Fruit fly (Drosophila melanogaster) whole organism, prepupa: ENCODE data around the gene CG31106.

Experiments
- CG11294 ChIP-seq: fragments of 200-800 bp; sonication (Bioruptor generic); IDR thresholded peaks from 2 replicates; pipeline ENCODE4 v1.3.6; 2022; ENCODE audit warnings: missing biosample characterization, missing genetic modification characterization
- CG11762 ChIP-seq: fragments of 200-800 bp; sonication (Bioruptor generic); optimal IDR thresholded peaks from 3 replicates; lab custom pipeline; 2016; ENCODE audit warnings: missing biosample characterization, missing genetic modification characterization; ENCODE audit not compliant: insufficient read depth
- CG11902 ChIP-seq: fragments of 200-800 bp; sonication (Bioruptor generic); optimal IDR thresholded peaks from 3 replicates; lab custom pipeline; 2016; ENCODE audit warnings: missing biosample characterization, missing genetic modification characterization
- CG1621 ChIP-seq: fragments of 200-800 bp; sonication (Bioruptor generic); optimal IDR thresholded peaks from 3 replicates; lab custom pipeline; 2018; ENCODE audit warnings: missing biosample characterization, mild to moderate bottlenecking, missing genetic modification characterization
- CG16779 ChIP-seq: fragments of 200-800 bp; sonication (Bioruptor generic); optimal IDR thresholded peaks from 3 replicates; lab custom pipeline; 2017; ENCODE audit warnings: missing biosample characterization, mild to moderate bottlenecking, missing genetic modification characterization
- CG3032 ChIP-seq: fragments of 200-800 bp; optimal IDR thresholded peaks from 2 replicates; lab custom pipeline; 2019; ENCODE audit warnings: missing biosample characterization, mild to moderate bottlenecking, missing genetic modification characterization, moderate library complexity
- CG31627 ChIP-seq: fragments of 200-800 bp; sonication (Bioruptor generic); optimal IDR thresholded peaks from 3 replicates; lab custom pipeline; 2016; ENCODE audit warnings: missing biosample characterization, missing genetic modification characterization
- CG34406 ChIP-seq: fragments of 200-800 bp; sonication (Bioruptor generic); optimal IDR thresholded peaks from 3 replicates; lab custom pipeline; 2016; ENCODE audit warnings: missing biosample characterization, missing genetic modification characterization
- CG3919 ChIP-seq: fragments of 200-800 bp; sonication (Bioruptor generic); optimal IDR thresholded peaks from 3 replicates; lab custom pipeline; 2016; ENCODE audit warnings: missing biosample characterization, missing genetic modification characterization
- CG6276 ChIP-seq: fragments of 200-800 bp; sonication (Bioruptor generic); optimal IDR thresholded peaks from 2 replicates; lab custom pipeline; 2017; ENCODE audit warnings: missing biosample characterization, mild to moderate bottlenecking, missing genetic modification characterization
- CG6792 ChIP-seq: fragments of 200-800 bp; sonication (Bioruptor generic); optimal IDR thresholded peaks from 3 replicates; lab custom pipeline; 2016; ENCODE audit warnings: missing biosample characterization, missing genetic modification characterization
- CG6854 ChIP-seq: fragments of 200-800 bp; sonication (Bioruptor generic); optimal IDR thresholded peaks from 2 replicates; lab custom pipeline; 2017; ENCODE audit warnings: missing biosample characterization, mild to moderate bottlenecking, missing genetic modification characterization
- CG7368 ChIP-seq: fragments of 200-800 bp; sonication (Bioruptor generic); optimal IDR thresholded peaks from 3 replicates; lab custom pipeline; 2016; ENCODE audit warnings: missing biosample characterization, missing genetic modification characterization
- CG8632 ChIP-seq: fragments of 200-800 bp; sonication (Bioruptor generic); optimal IDR thresholded peaks from 3 replicates; lab custom pipeline; 2016; ENCODE audit warnings: missing biosample characterization, missing genetic modification characterization
- CG9139 ChIP-seq: fragments of 200-800 bp; sonication (Bioruptor generic); optimal IDR thresholded peaks from 3 replicates; lab custom pipeline; 2017; ENCODE audit warnings: missing biosample characterization, mild to moderate bottlenecking, missing genetic modification characterization
- Eip93F ChIP-seq: fragments of 200-800 bp; sonication (Bioruptor generic); optimal IDR thresholded peaks from 2 replicates; lab custom pipeline; 2016; ENCODE audit warnings: missing biosample characterization, mild to moderate bottlenecking, missing genetic modification characterization
- Ets21C ChIP-seq: fragments of 200-800 bp; sonication (Bioruptor generic); optimal IDR thresholded peaks from 3 replicates; lab custom pipeline; 2016; ENCODE audit warnings: missing biosample characterization, missing genetic modification characterization
- Ets96B ChIP-seq: fragments of 200-800 bp; optimal IDR thresholded peaks from 2 replicates; lab custom pipeline; 2019; ENCODE audit warnings: missing biosample characterization, mild to moderate bottlenecking, missing genetic modification characterization, moderate library complexity
- Hr38 ChIP-seq: sonication (Bioruptor generic); optimal IDR thresholded peaks from 2 replicates; lab custom pipeline; 2016; ENCODE audit warnings: missing biosample characterization, missing genetic modification characterization
- Hr39 ChIP-seq: fragments of 200-800 bp; sonication (Bioruptor generic); optimal IDR thresholded peaks from 2 replicates; lab custom pipeline; 2016; ENCODE audit warnings: missing biosample characterization, missing genetic modification characterization
- Lpt ChIP-seq: fragments of 200-800 bp; sonication (Bioruptor generic); optimal IDR thresholded peaks from 3 replicates; lab custom pipeline; 2016; ENCODE audit warnings: missing biosample characterization, missing genetic modification characterization
- OdsH ChIP-seq: fragments of 200-800 bp; sonication (Bioruptor generic); optimal IDR thresholded peaks from 3 replicates; lab custom pipeline; 2016; ENCODE audit warnings: missing biosample characterization, missing genetic modification characterization
- Sox15 ChIP-seq: fragments of 200-800 bp; sonication (Bioruptor generic); optimal IDR thresholded peaks from 3 replicates; lab custom pipeline; 2016; ENCODE audit warnings: missing biosample characterization, missing genetic modification characterization
- achi ChIP-seq: fragments of 200-800 bp; sonication (Bioruptor generic); optimal IDR thresholded peaks from 3 replicates; lab custom pipeline; 2016; ENCODE audit warnings: missing biosample characterization, missing genetic modification characterization
- acj6 ChIP-seq: fragments of 200-800 bp; sonication (Bioruptor generic); optimal IDR thresholded peaks from 3 replicates; lab custom pipeline; 2016; ENCODE audit warnings: missing biosample characterization, missing genetic modification characterization
- cyc ChIP-seq: fragments of 200-800 bp; sonication (Bioruptor generic); optimal IDR thresholded peaks from 3 replicates; lab custom pipeline; 2016; ENCODE audit warnings: missing biosample characterization, missing genetic modification characterization
- dac ChIP-seq: fragments of 200-800 bp; sonication (Bioruptor generic); optimal IDR thresholded peaks from 2 replicates; lab custom pipeline; 2017; ENCODE audit warnings: missing biosample characterization, mild to moderate bottlenecking, missing genetic modification characterization
- dsx ChIP-seq: fragments of 200-800 bp; optimal IDR thresholded peaks from 3 replicates; lab custom pipeline; 2019; ENCODE audit warnings: missing biosample characterization, mild to moderate bottlenecking, missing genetic modification characterization, moderate library complexity; ENCODE audit not compliant: poor library complexity, severe bottlenecking
- esn ChIP-seq: fragments of 200-800 bp; sonication (Bioruptor generic); optimal IDR thresholded peaks from 2 replicates; lab custom pipeline; 2016; ENCODE audit warnings: missing biosample characterization, mild to moderate bottlenecking, missing genetic modification characterization, moderate library complexity
- fd59A ChIP-seq: fragments of 200-800 bp; sonication (Bioruptor generic); optimal IDR thresholded peaks from 2 replicates; lab custom pipeline; 2017; ENCODE audit warnings: missing biosample characterization, mild to moderate bottlenecking, missing genetic modification characterization, missing genetic modification reagents
- fd85E ChIP-seq: fragments of 200-800 bp; sonication (Bioruptor generic); optimal IDR thresholded peaks from 3 replicates; lab custom pipeline; 2016; ENCODE audit warnings: missing biosample characterization, missing genetic modification characterization
- fkh ChIP-seq: fragments of 200-800 bp; sonication (Bioruptor generic); optimal IDR thresholded peaks from 3 replicates; lab custom pipeline; 2017; ENCODE audit warnings: missing biosample characterization, mild to moderate bottlenecking, missing genetic modification characterization, moderate library complexity
- pdm3 ChIP-seq: fragments of 200-800 bp; sonication (Bioruptor generic); optimal IDR thresholded peaks from 3 replicates; lab custom pipeline; 2016; ENCODE audit warnings: missing biosample characterization, missing genetic modification characterization
- salr ChIP-seq, 2 experiments: fragments of 200-800 bp; sonication (Bioruptor generic); optimal IDR thresholded peaks; 3 replicates each; lab custom pipeline; 2016 to 2018; ENCODE audit warnings: missing biosample characterization in 2 of 2, missing genetic modification characterization in 2 of 2, mild to moderate bottlenecking in 1 of 2
- ss ChIP-seq, 2 experiments: fragments of 200-800 bp; sonication (Bioruptor generic); optimal IDR thresholded peaks; 2 replicates in 1 of 2; 3 replicates in 1 of 2; lab custom pipeline; 2017 to 2018; ENCODE audit warnings: mild to moderate bottlenecking in 2 of 2, missing biosample characterization in 2 of 2, missing genetic modification characterization in 2 of 2, moderate library complexity in 1 of 2
- svp ChIP-seq: fragments of 200-800 bp; sonication (Bioruptor generic); peaks from one replicate; lab custom pipeline; 2016; ENCODE audit warnings: missing biosample characterization, missing genetic modification characterization
- vri ChIP-seq: fragments of 200-800 bp; sonication (Bioruptor generic); optimal IDR thresholded peaks from 3 replicates; lab custom pipeline; 2016; ENCODE audit warnings: missing biosample characterization, mild to moderate bottlenecking, missing genetic modification characterization

Gene CG31106

dm6 chr3R:25215123-25215522, 974 bp upstream of the CG31106 start, which contains the start of gene Saysd1:
Saysd1 (minus strand) TSS chr3R:25215188.
- TF ChIP-seq fkh (GFP tag; lab: Kevin White, UChicago) (peak; percentile 97), CG3032 (no peak), esn (GFP tag; lab: Kevin White, UChicago) (peak; percentile 28), CG11762 (no peak), dsx (GFP tag; lab: Kevin White, UChicago) (peak; percentile 33), OdsH (GFP tag; lab: Kevin White, UChicago) (no peak), fd59A (no peak), cyc (GFP tag; lab: Kevin White, UChicago) (peak; percentile 44), achi (peak; percentile 50), CG3919 (GFP tag; lab: Kevin White, UChicago) (peak; percentile 53), Sox15 (no peak), vri (peak; percentile 60), CG6276 (GFP tag; lab: Kevin White, UChicago) (no peak)

DNA sequence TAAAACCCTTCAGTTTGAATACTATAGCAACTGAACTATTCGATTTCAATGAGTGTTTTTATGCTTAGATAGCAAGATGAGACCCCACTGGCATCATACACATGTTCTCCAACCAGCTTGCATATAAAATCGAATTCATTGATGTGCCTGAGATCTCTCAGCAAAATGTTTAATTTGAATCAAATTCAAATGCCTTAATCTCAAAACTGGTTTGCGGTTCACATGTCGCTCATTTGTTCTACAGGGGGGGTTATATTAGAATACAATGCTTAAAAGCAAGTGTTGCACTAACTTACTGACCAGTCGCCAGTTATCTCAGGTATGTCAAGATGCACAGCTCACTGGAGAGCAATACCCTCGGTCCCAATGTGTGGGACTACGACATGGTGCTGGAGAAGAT, 2.9 kb downstream of the CG31106 start, which contains the start of gene CG31103:
Gene CG31103 (plus strand): TSS at position 301 of the 400 bp plus-strand sequence.
- TF ChIP-seq fd59A (no peak), Ets96B (no peak), CG11902 (GFP tag; lab: Kevin White, UChicago) (no peak), CG31627 (GFP tag; lab: Kevin White, UChicago) (no peak), Hr38 (GFP tag; lab: Kevin White, UChicago) (no peak), Eip93F (GFP tag; lab: Kevin White, UChicago) (no peak), fd85E (GFP tag; lab: Kevin White, UChicago) (no peak), CG11762 (no peak), dsx (GFP tag; lab: Kevin White, UChicago) (no peak), CG11294 (GFP tag; lab: Robert Waterston, UW) (no peak), CG16779 (tag; lab: Kevin White, UChicago) (no peak)
- TF ChIP-seq, all 60 proteins: peak for 0

DNA sequence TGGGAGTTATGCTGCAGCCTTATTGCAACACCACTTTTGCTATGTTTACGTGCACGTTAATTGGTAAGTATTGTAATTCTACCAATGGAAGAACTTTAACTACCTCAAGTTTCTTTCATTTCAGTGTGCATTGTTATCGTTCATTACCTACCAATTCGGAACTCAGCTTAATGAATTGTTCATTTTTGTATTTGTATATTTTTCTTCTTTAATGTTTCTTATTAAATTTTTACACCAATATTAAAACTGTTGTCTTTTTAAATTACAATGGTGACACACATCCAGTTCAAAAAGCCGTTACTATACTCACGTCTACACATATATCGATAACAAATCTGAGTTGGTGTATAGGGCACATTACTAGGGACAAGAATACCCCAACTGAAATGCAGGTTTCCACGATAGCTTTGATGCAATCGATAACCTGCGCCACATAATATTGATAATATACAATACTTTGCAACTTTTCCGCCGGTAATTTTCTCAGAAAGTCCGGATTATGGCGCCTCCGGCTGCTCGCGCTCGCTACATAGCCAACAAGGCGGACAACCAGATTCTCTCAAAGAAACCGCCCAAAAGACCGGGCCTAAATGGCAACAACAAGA, 5.2 kb downstream of the CG31106 start, which contains the start of gene Alg9:
Gene Alg9 (plus strand): TSS at position 387 of the 605 bp plus-strand sequence.
- TF ChIP-seq esn (GFP tag; lab: Kevin White, UChicago) (no peak), Lpt (GFP tag; lab: Kevin White, UChicago) (no peak), fd59A (no peak), CG1621 (no peak), CG11762 (no peak), salr (GFP tag; optimal IDR thresholded peaks at IDR 0.05; lab: Kevin White, UChicago) (no peak), Ets96B (no peak), Hr39 (GFP tag; lab: Kevin White, UChicago) (no peak), CG6854 (GFP tag; lab: Kevin White, UChicago) (no peak), fkh (GFP tag; lab: Kevin White, UChicago) (no peak), vri (no peak), acj6 (GFP tag; lab: Kevin White, UChicago) (no peak), CG8632 (no peak), CG7368 (GFP tag; lab: Kevin White, UChicago) (no peak), svp (GFP tag; lab: Kevin White, UChicago) (no peak), dac (no peak)

dm6 chr3R:25225483-25225882, 9.4 kb downstream of the CG31106 start:
- TF ChIP-seq CG6792 (no peak), CG34406 (GFP tag; lab: Kevin White, UChicago) (no peak), CG11902 (GFP tag; lab: Kevin White, UChicago) (no peak), CG6854 (GFP tag; lab: Kevin White, UChicago) (no peak), ss (GFP tag; optimal IDR thresholded peaks at IDR 0.05; lab: Kevin White, UChicago) (no peak), fd59A (no peak), Ets21C (no peak), acj6 (GFP tag; lab: Kevin White, UChicago) (no peak), pdm3 (GFP tag; lab: Kevin White, UChicago) (no peak), CG9139 (GFP tag; lab: Kevin White, UChicago) (no peak)
